Fruit fly (Drosophila melanogaster) whole organism, embryonic: ENCODE results near the gene Rnf146.

Source experiments
- Adf1 ChIP-seq: fragments of 200-800 bp; sonication (Bioruptor generic); IDR thresholded peaks from 2 replicates; pipeline ENCODE4 v1.3.6; 2022; ENCODE audit warnings: missing biosample characterization, missing genetic modification characterization
- Atf6 ChIP-seq: fragments of 200-800 bp; sonication (Bioruptor generic); IDR thresholded peaks from 2 replicates; pipeline ENCODE4 v1.3.6; 2022; ENCODE audit warnings: missing biosample characterization, missing genetic modification characterization
- B-H2 ChIP-seq: fragments of 200-800 bp; sonication (Bioruptor generic); optimal IDR thresholded peaks from 2 replicates; lab custom pipeline; 2018; ENCODE audit warnings: missing biosample characterization, mild to moderate bottlenecking, missing genetic modification characterization
- CG10565 ChIP-seq: fragments of 200-800 bp; sonication (Bioruptor generic); optimal IDR thresholded peaks from 3 replicates; lab custom pipeline; 2016; ENCODE audit warnings: missing biosample characterization, mild to moderate bottlenecking, missing genetic modification characterization
- CG11247 ChIP-seq: fragments of 200-800 bp; sonication (Bioruptor generic); IDR thresholded peaks from 2 replicates; pipeline ENCODE4 v1.3.6; 2022; ENCODE audit warnings: missing biosample characterization, missing genetic modification characterization
- CG11456 ChIP-seq: fragments of 200-800 bp; sonication (Bioruptor generic); IDR thresholded peaks from 3 replicates; pipeline ENCODE4 v1.3.6; 2022; ENCODE audit warnings: missing biosample characterization, missing genetic modification characterization
- CG11696 ChIP-seq: fragments of 200-800 bp; sonication (Bioruptor generic); IDR thresholded peaks from 2 replicates; pipeline ENCODE4 v1.3.6; 2022; ENCODE audit warnings: missing biosample characterization, missing genetic modification characterization
- CG14667 ChIP-seq: fragments of 200-800 bp; sonication (Bioruptor generic); IDR thresholded peaks from 2 replicates; pipeline ENCODE4 v1.3.6; 2022; ENCODE audit warnings: missing biosample characterization, missing genetic modification characterization
- CG17568 ChIP-seq: fragments of 200-800 bp; sonication (Bioruptor generic); optimal IDR thresholded peaks from 2 replicates; lab custom pipeline; 2018; ENCODE audit warnings: missing biosample characterization, mild to moderate bottlenecking, missing genetic modification characterization, moderate library complexity
- CG18599 ChIP-seq: fragments of 200-800 bp; sonication (Bioruptor generic); optimal IDR thresholded peaks from 3 replicates; lab custom pipeline; 2017; ENCODE audit warnings: missing biosample characterization, missing genetic modification characterization, mild to moderate bottlenecking, moderate library complexity, missing genetic modification reagents
- CG2120 ChIP-seq: fragments of 200-800 bp; sonication (Bioruptor generic); optimal IDR thresholded peaks from 3 replicates; lab custom pipeline; 2016; ENCODE audit warnings: missing biosample characterization, missing genetic modification characterization
- CG3281 ChIP-seq: fragments of 200-800 bp; sonication (Bioruptor generic); optimal IDR thresholded peaks from 3 replicates; lab custom pipeline; 2017; ENCODE audit warnings: missing biosample characterization, mild to moderate bottlenecking, missing genetic modification characterization
- CG3995 ChIP-seq: fragments of 200-800 bp; sonication (Bioruptor generic); optimal IDR thresholded peaks from 3 replicates; lab custom pipeline; 2016; ENCODE audit warnings: missing biosample characterization, missing genetic modification characterization
- CG4360 ChIP-seq: fragments of 200-800 bp; sonication (Bioruptor generic); IDR thresholded peaks from 2 replicates; pipeline ENCODE4 v1.3.6; 2022; ENCODE audit warnings: missing biosample characterization, missing genetic modification characterization
- CG4404 ChIP-seq: fragments of 200-800 bp; sonication (Bioruptor generic); IDR thresholded peaks from 2 replicates; pipeline ENCODE4 v1.3.6; 2022; ENCODE audit warnings: missing biosample characterization, missing genetic modification characterization
- CG4707 ChIP-seq: fragments of 200-800 bp; sonication (Bioruptor generic); optimal IDR thresholded peaks from 2 replicates; lab custom pipeline; 2018; ENCODE audit warnings: missing biosample characterization, mild to moderate bottlenecking, missing genetic modification characterization, moderate library complexity
- CG4730 ChIP-seq: fragments of 200-800 bp; sonication (Bioruptor generic); IDR thresholded peaks from 2 replicates; pipeline ENCODE4 v1.3.6; 2022; ENCODE audit warnings: missing biosample characterization, missing genetic modification characterization
- CG6272 ChIP-seq: fragments of 200-800 bp; sonication (Bioruptor generic); IDR thresholded peaks from 2 replicates; pipeline ENCODE4 v1.3.6; 2022; ENCODE audit warnings: missing biosample characterization, missing genetic modification characterization
- CG7271 ChIP-seq: fragments of 200-800 bp; sonication (Bioruptor generic); optimal IDR thresholded peaks from 2 replicates; lab custom pipeline; 2018; ENCODE audit warnings: missing biosample characterization, mild to moderate bottlenecking, missing genetic modification characterization, moderate library complexity
- CG9797 ChIP-seq: fragments of 200-800 bp; sonication (Bioruptor generic); optimal IDR thresholded peaks from 3 replicates; lab custom pipeline; 2018; ENCODE audit warnings: missing biosample characterization, mild to moderate bottlenecking, missing genetic modification characterization
- CHES-1-like ChIP-seq: fragments of 200-800 bp; sonication (Bioruptor generic); optimal IDR thresholded peaks from 2 replicates; lab custom pipeline; 2016; ENCODE audit warnings: missing biosample characterization, missing genetic modification characterization
- Dbx ChIP-seq: fragments of 200-800 bp; sonication (Bioruptor generic); IDR thresholded peaks from 3 replicates; pipeline ENCODE4 v1.3.6; 2022; ENCODE audit warnings: missing biosample characterization, missing genetic modification characterization
- HLH3B ChIP-seq: fragments of 200-800 bp; sonication (Bioruptor generic); IDR thresholded peaks from 2 replicates; pipeline ENCODE4 v1.3.6; 2022; ENCODE audit warnings: missing biosample characterization, missing genetic modification characterization
- Jarid2 ChIP-seq: fragments of 200-800 bp; sonication (Bioruptor generic); optimal IDR thresholded peaks from 3 replicates; lab custom pipeline; 2017; ENCODE audit warnings: mild to moderate bottlenecking, missing biosample characterization, missing genetic modification reagents, missing genetic modification characterization
- MTF-1 ChIP-seq: fragments of 200-800 bp; sonication (Bioruptor generic); optimal IDR thresholded peaks from 2 replicates; lab custom pipeline; 2018; ENCODE audit warnings: missing biosample characterization, mild to moderate bottlenecking, missing genetic modification characterization, borderline replicate concordance
- Neu2 ChIP-seq: fragments of 200-800 bp; sonication (Bioruptor generic); optimal IDR thresholded peaks from 3 replicates; lab custom pipeline; 2016; ENCODE audit warnings: missing biosample characterization, missing genetic modification characterization, borderline replicate concordance
- Ptx1 ChIP-seq: fragments of 200-800 bp; sonication (Bioruptor generic); IDR thresholded peaks from 2 replicates; pipeline ENCODE4 v1.3.6; 2022; ENCODE audit warnings: missing biosample characterization, missing genetic modification characterization
- Rfx ChIP-seq: fragments of 200-800 bp; sonication (Bioruptor generic); IDR thresholded peaks from 2 replicates; pipeline ENCODE4 v1.3.6; 2022; ENCODE audit warnings: missing biosample characterization, missing genetic modification characterization
- Spps ChIP-seq: fragments of 200-800 bp; sonication (Bioruptor generic); optimal IDR thresholded peaks from 2 replicates; lab custom pipeline; 2018; ENCODE audit warnings: missing biosample characterization, mild to moderate bottlenecking, missing genetic modification characterization
- ac ChIP-seq: fragments of 200-800 bp; sonication (Bioruptor generic); optimal IDR thresholded peaks from 3 replicates; lab custom pipeline; 2017; ENCODE audit warnings: missing biosample characterization, mild to moderate bottlenecking, missing genetic modification characterization
- ase ChIP-seq: fragments of 200-800 bp; sonication (Bioruptor generic); IDR thresholded peaks from 3 replicates; pipeline ENCODE4 v1.3.6; 2022; ENCODE audit warnings: missing biosample characterization, missing genetic modification characterization
- bbx ChIP-seq: fragments of 200-800 bp; sonication (Bioruptor generic); IDR thresholded peaks from 2 replicates; pipeline ENCODE4 v1.3.6; 2022; ENCODE audit warnings: missing biosample characterization, missing genetic modification characterization; ENCODE audit not compliant: partially characterized antibody
- caup ChIP-seq: fragments of 200-800 bp; sonication (Bioruptor generic); optimal IDR thresholded peaks from 3 replicates; lab custom pipeline; 2017; ENCODE audit warnings: missing biosample characterization, mild to moderate bottlenecking, missing genetic modification characterization, moderate library complexity; ENCODE audit not compliant: severe bottlenecking
- cwo ChIP-seq: fragments of 200-800 bp; sonication (Bioruptor generic); optimal IDR thresholded peaks from 3 replicates; lab custom pipeline; 2017; ENCODE audit warnings: missing biosample characterization, missing genetic modification characterization, mild to moderate bottlenecking, moderate library complexity, missing genetic modification reagents
- dati ChIP-seq: fragments of 200-800 bp; sonication (Bioruptor generic); IDR thresholded peaks from 2 replicates; pipeline ENCODE4 v1.3.6; 2022; ENCODE audit warnings: missing biosample characterization, missing genetic modification characterization
- fu2 ChIP-seq: fragments of 200-800 bp; sonication (Bioruptor generic); optimal IDR thresholded peaks from 2 replicates; lab custom pipeline; 2016; ENCODE audit warnings: missing biosample characterization, missing genetic modification characterization
- hkb ChIP-seq, 2 experiments: fragments of 200-800 bp in 1 of 2; fragments of >200 bp in 1 of 2; sonication (Bioruptor generic) in 1 of 2; IDR thresholded peaks in 1 of 2; optimal IDR thresholded peaks in 1 of 2; 2 replicates each; pipeline versions ENCODE4 v1.3.6 to Lab custom; 2017 to 2022; ENCODE audit warnings: missing biosample characterization in 1 of 2, missing genetic modification characterization in 1 of 2
- inv ChIP-seq: fragments of 200-800 bp; sonication (Bioruptor generic); IDR thresholded peaks from 2 replicates; pipeline ENCODE4 v1.3.6; 2022; ENCODE audit warnings: missing biosample characterization, missing genetic modification characterization; ENCODE audit not compliant: partially characterized antibody
- mirr ChIP-seq: fragments of 200-800 bp; sonication (Bioruptor generic); optimal IDR thresholded peaks from 3 replicates; lab custom pipeline; 2018; ENCODE audit warnings: missing biosample characterization, mild to moderate bottlenecking, missing genetic modification characterization
- pho ChIP-seq: fragments of 200-800 bp; sonication (Bioruptor generic); optimal IDR thresholded peaks from 2 replicates; lab custom pipeline; 2016; ENCODE audit warnings: missing biosample characterization, missing genetic modification characterization
- pum ChIP-seq: fragments of 200-800 bp; sonication (Bioruptor generic); optimal IDR thresholded peaks from 2 replicates; lab custom pipeline; 2016; ENCODE audit warnings: missing biosample characterization, missing genetic modification characterization
- row ChIP-seq: fragments of 200-800 bp; sonication (Bioruptor generic); IDR thresholded peaks from 3 replicates; pipeline ENCODE4 v1.3.6; 2022; ENCODE audit warnings: missing biosample characterization, missing genetic modification characterization
- sim ChIP-seq: fragments of 200-800 bp; sonication (Bioruptor generic); IDR thresholded peaks from 2 replicates; pipeline ENCODE4 v1.3.6; 2022; ENCODE audit warnings: missing biosample characterization, missing genetic modification characterization
- slou ChIP-seq: fragments of 200-800 bp; sonication (Bioruptor generic); optimal IDR thresholded peaks from 3 replicates; lab custom pipeline; 2016; ENCODE audit warnings: missing biosample characterization, missing genetic modification characterization
- sob ChIP-seq: fragments of 200-800 bp; sonication (Bioruptor generic); IDR thresholded peaks from 2 replicates; pipeline ENCODE4 v1.3.6; 2022; ENCODE audit warnings: missing biosample characterization, missing genetic modification characterization
- sqz ChIP-seq: fragments of 200-800 bp; sonication (Bioruptor generic); optimal IDR thresholded peaks from 3 replicates; lab custom pipeline; 2018; ENCODE audit warnings: missing biosample characterization, mild to moderate bottlenecking, missing genetic modification characterization
- sug ChIP-seq: fragments of 200-800 bp; optimal IDR thresholded peaks from 2 replicates; lab custom pipeline; 2019; ENCODE audit warnings: missing biosample characterization, mild to moderate bottlenecking, missing genetic modification characterization, moderate library complexity
- unc-4 ChIP-seq: fragments of 200-800 bp; sonication (Bioruptor generic); IDR thresholded peaks from 2 replicates; pipeline ENCODE4 v1.3.6; 2022; ENCODE audit warnings: missing biosample characterization, missing genetic modification characterization; ENCODE audit not compliant: partially characterized antibody
- wek ChIP-seq: fragments of 200-800 bp; sonication (Bioruptor generic); optimal IDR thresholded peaks from 3 replicates; lab custom pipeline; 2018; ENCODE audit warnings: missing biosample characterization, mild to moderate bottlenecking, missing genetic modification characterization, moderate library complexity
- zfh1 ChIP-seq: fragments of 200-800 bp; sonication (Bioruptor generic); IDR thresholded peaks from 3 replicates; pipeline ENCODE4 v1.3.6; 2022; ENCODE audit warnings: missing biosample characterization, missing genetic modification characterization

Rnf146 gene

dm6 chr3L:19630701-19631100 lies 11.9 kb downstream of the Rnf146 start (continued):
- TF ChIP-seq unc-4 (GFP tag; lab: Robert Waterston, UW) (no peak), Rfx (GFP tag; lab: Robert Waterston, UW) (0 out of 2 replicates have a peak, but pooled peaks have one; percentile 13), Spps (no peak), CG18599 (GFP tag; lab: Kevin White, UChicago) (peak; percentile 68), CG14667 (GFP tag; lab: Robert Waterston, UW) (no peak), B-H2 (GFP tag; lab: Kevin White, UChicago) (peak; percentile 11), caup (GFP tag; lab: Kevin White, UChicago) (peak; percentile 53), Ptx1 (0 out of 2 replicates have a peak, but pooled peaks have one; percentile 7), CG17568 (GFP tag; lab: Kevin White, UChicago) (no peak), HLH3B (GFP tag; lab: Robert Waterston, UW) (0 out of 2 replicates have a peak, but pooled peaks have one; percentile 13), CG3995 (GFP tag; lab: Kevin White, UChicago) (peak; percentile 67), cwo (GFP tag; lab: Kevin White, UChicago) (peak; percentile 0), sim (GFP tag; lab: Robert Waterston, UW) (no peak), CHES-1-like (GFP tag; lab: Kevin White, UChicago) (peak; percentile 18), Atf6 (peak; percentile 25; the same call in 1 of the 2 replicates), Adf1 (GFP tag; lab: Robert Waterston, UW) (peak; percentile 29; the same call in 1 of the 2 replicates), CG9797 (GFP tag; lab: Kevin White, UChicago) (no peak), CG2120 (GFP tag; lab: Kevin White, UChicago) (peak; percentile 1), sob (GFP tag; lab: Robert Waterston, UW) (peak; percentile 11; the same call in 1 of the 2 replicates), Jarid2 (GFP tag; lab: Kevin White, UChicago) (no peak), CG4730 (GFP tag; lab: Robert Waterston, UW) (no peak), Neu2 (no peak), MTF-1 (GFP tag; lab: Kevin White, UChicago) (no peak), pho (GFP tag; lab: Kevin White, UChicago) (peak; percentile 3), ase (GFP tag; lab: Robert Waterston, UW) (no peak), CG3281 (peak; percentile 33), pum (no peak), CG4707 (peak; percentile 3), row (GFP tag; lab: Robert Waterston, UW) (peak; percentile 43; the same call in 2 of the 3 replicates), bbx (GFP tag; lab: Robert Waterston, UW) (peak; percentile 32; the same call in 1 of the 2 replicates), CG11456 (GFP tag; lab: Robert Waterston, UW) (no peak), Dbx (GFP tag; lab: Robert Waterston, UW) (0 out of 3 replicates have a peak, but pooled peaks have one; percentile 8), CG6272 (no peak), CG11247 (GFP tag; lab: Robert Waterston, UW) (no peak), sug (tag; lab: Kevin White, UChicago) (peak; percentile 51), mirr (GFP tag; lab: Kevin White, UChicago) (peak; percentile 62), sqz (no peak), fu2 (GFP tag; lab: Kevin White, UChicago) (no peak), CG4404 (GFP tag; lab: Robert Waterston, UW) (no peak), inv (no peak), dati (GFP tag; lab: Robert Waterston, UW) (no peak), ac (GFP tag; lab: Kevin White, UChicago) (peak; percentile 4), wek (no peak), CG4360 (no peak), CG11696 (GFP tag; lab: Robert Waterston, UW) (no peak), slou (GFP tag; lab: Kevin White, UChicago) (no peak), CG7271 (no peak), hkb (optimal IDR thresholded peaks at IDR 0.05; lab: Kevin White, UChicago) (no peak), hkb (GFP tag; IDR thresholded peaks at IDR 0.05; lab: Robert Waterston, UW) (0 out of 2 replicates have a peak, but pooled peaks have one; percentile 32), zfh1 (GFP tag; lab: Robert Waterston, UW) (no peak), CG10565 (no peak)
